Worm (Caenorhabditis elegans): Measurements from ENCODE around the gene rbd-1.

The rbd-1 gene

DNA sequence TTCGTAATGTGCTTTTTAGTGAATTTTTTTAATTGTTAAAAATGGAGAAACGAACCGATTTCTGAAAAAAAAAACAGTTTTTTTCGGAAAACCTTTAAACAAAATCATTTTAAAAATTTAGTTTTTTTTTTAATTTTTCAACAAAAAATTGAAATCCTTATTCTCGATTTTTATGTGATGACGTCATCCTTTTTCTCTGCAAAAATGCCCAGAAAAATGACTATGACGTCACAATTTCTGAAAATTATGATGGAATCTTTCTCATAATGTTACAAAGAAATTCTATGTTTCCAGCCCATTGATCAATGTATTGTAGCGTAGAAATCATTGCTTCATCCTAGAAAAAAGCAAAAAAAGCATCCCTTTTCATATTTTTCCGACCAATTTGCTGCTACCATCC lies 35.5 kb upstream of the rbd-1 start:
- TF ChIP-seq ccch-3 (GFP tag; optimal IDR thresholded peaks at IDR 0.05) (no peak), mxl-1 (tag; optimal IDR thresholded peaks at IDR 0.05) (no peak), lag-1 (GFP tag; IDR thresholded peaks at IDR 0.05) (no peak), attf-3 (GFP tag; conservative IDR thresholded peaks at IDR 0.05) (no peak), hlh-26 (GFP tag; conservative IDR thresholded peaks at IDR 0.05) (no peak), egl-18 (GFP tag; IDR thresholded peaks at IDR 0.05) (no peak), lin-54 (GFP tag; optimal IDR thresholded peaks at IDR 0.05) (no peak), ama-1 (optimal IDR thresholded peaks at IDR 0.05) (no peak), ama-1 (GFP tag; optimal IDR thresholded peaks at IDR 0.05) (no peak), K11D2.4 (GFP tag; IDR thresholded peaks at IDR 0.05) (no peak)

DNA sequence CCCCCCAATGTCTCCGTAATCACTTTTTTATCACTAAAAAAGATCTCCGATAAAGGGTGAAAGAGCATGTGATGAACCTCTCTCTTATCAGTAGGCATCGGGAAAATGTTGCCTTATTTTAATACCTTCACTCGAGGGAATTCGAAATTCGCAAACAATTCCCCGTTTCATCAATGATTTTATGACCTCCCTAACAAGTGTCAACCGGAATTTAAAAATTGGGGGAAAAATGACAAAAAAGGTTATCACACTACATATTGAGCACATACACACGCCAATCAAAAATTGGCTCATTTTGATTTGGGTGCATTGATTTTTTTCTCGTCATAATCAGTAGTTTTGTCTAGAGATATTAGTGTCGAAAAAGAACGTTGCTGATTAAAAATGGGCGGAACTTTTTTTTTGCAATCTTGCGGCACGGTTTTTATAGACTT lies 35.1 kb upstream of the rbd-1 start:
- no peak for TF ChIP-seq T26A5.8 (tag; optimal IDR thresholded peaks at IDR 0.05)
- TF ChIP-seq ztf-25 (GFP tag; IDR thresholded peaks at IDR 0.05), result no peak
- no peak for TF ChIP-seq attf-6 (GFP tag; IDR thresholded peaks at IDR 0.05)
- TF ChIP-seq let-526 (GFP tag; IDR thresholded peaks at IDR 0.05), result no peak
- TF ChIP-seq dpl-1 (GFP tag; optimal IDR thresholded peaks at IDR 0.05), result no peak
- no peak for TF ChIP-seq rcor-1 (GFP tag; IDR thresholded peaks at IDR 0.05)
- no peak for TF ChIP-seq cebp-1 (GFP tag; IDR thresholded peaks at IDR 0.05)
- TF ChIP-seq cebp-1 (tag; optimal IDR thresholded peaks at IDR 0.05), result peak; percentile 53
- TF ChIP-seq snpc-3.4 (tag; optimal IDR thresholded peaks at IDR 0.05), result no peak
- TF ChIP-seq K12H6.12 (tag; optimal IDR thresholded peaks at IDR 0.05), result no peak
- no peak for TF ChIP-seq attf-3 (GFP tag; conservative IDR thresholded peaks at IDR 0.05)
- no peak for TF ChIP-seq somi-1 (GFP tag; optimal IDR thresholded peaks at IDR 0.05)
- TF ChIP-seq lin-35 (GFP tag; optimal IDR thresholded peaks at IDR 0.05), result no peak
- no peak for TF ChIP-seq madf-6 (GFP tag; IDR thresholded peaks at IDR 0.05)
- TF ChIP-seq F57C9.4 (tag; optimal IDR thresholded peaks at IDR 0.05), result no peak
- no peak for TF ChIP-seq mes-4 (tag; optimal IDR thresholded peaks at IDR 0.05)
- TF ChIP-seq xnd-1 (tag; optimal IDR thresholded peaks at IDR 0.05), result no peak
- TF ChIP-seq tlf-1 (GFP tag; optimal IDR thresholded peaks at IDR 0.05), result peak; percentile 49
- no peak for TF ChIP-seq egl-18 (GFP tag; IDR thresholded peaks at IDR 0.05)
- TF ChIP-seq ceh-40 (GFP tag; IDR thresholded peaks at IDR 0.05), result no peak
- no peak for TF ChIP-seq F55B11.4 (tag; optimal IDR thresholded peaks at IDR 0.05; ENCODE audit: borderline replicate concordance, insufficient read depth)
- TF ChIP-seq nhr-90 (tag; optimal IDR thresholded peaks at IDR 0.05), result peak; percentile 52
- no peak for TF ChIP-seq Y79H2A.3 (GFP tag; conservative IDR thresholded peaks at IDR 0.05)
- no peak for TF ChIP-seq ccch-3 (GFP tag; optimal IDR thresholded peaks at IDR 0.05)
- no peak for TF ChIP-seq snpc-4 (GFP tag; optimal IDR thresholded peaks at IDR 0.05)
- no peak for TF ChIP-seq snpc-4 (tag; optimal IDR thresholded peaks at IDR 0.05)
- no peak for TF ChIP-seq lsl-1 (GFP tag; optimal IDR thresholded peaks at IDR 0.05)
- TF ChIP-seq unc-130 (GFP tag; optimal IDR thresholded peaks at IDR 0.05), result no peak
- TF ChIP-seq nfya-2 (GFP tag; IDR thresholded peaks at IDR 0.05), result no peak
- no peak for TF ChIP-seq egrh-3 (GFP tag; IDR thresholded peaks at IDR 0.05)
- TF ChIP-seq bed-1 (GFP tag; IDR thresholded peaks at IDR 0.05), result no peak
- TF ChIP-seq him-1 (tag; optimal IDR thresholded peaks at IDR 0.05), result no peak
- no peak for TF ChIP-seq B0019.2 (GFP tag; conservative IDR thresholded peaks at IDR 0.05)
- TF ChIP-seq ets-4 (GFP tag; optimal IDR thresholded peaks at IDR 0.05), result peak; percentile 97
- no peak for TF ChIP-seq bed-2 (GFP tag; IDR thresholded peaks at IDR 0.05)
- no peak for TF ChIP-seq mel-28 (tag; optimal IDR thresholded peaks at IDR 0.05; ENCODE audit: borderline replicate concordance)
- no peak for TF ChIP-seq sptf-2 (GFP tag; optimal IDR thresholded peaks at IDR 0.05)
- TF ChIP-seq athp-1 (tag; optimal IDR thresholded peaks at IDR 0.05), result no peak
- TF ChIP-seq zfh-2 (GFP tag; conservative IDR thresholded peaks at IDR 0.05), result no peak
- peak; percentile 86 for TF ChIP-seq atf-7 (tag; optimal IDR thresholded peaks at IDR 0.05)
- TF ChIP-seq pha-4 (tag; optimal IDR thresholded peaks at IDR 0.05), result no peak
- no peak for TF ChIP-seq snpc-1.1 (tag; optimal IDR thresholded peaks at IDR 0.05; ENCODE audit: insufficient read depth)

All from whole organism, young adult.